Worm (Caenorhabditis elegans) whole organism, midembryonic: ENCODE measurements around the gene srx-60.

Source experiments
- T22C8.4 ChIP-seq: fragments of 200-800 bp; sonication (Bioruptor generic); IDR thresholded peaks from 2 replicates; pipeline ENCODE4 v1.3.6; 2022; ENCODE audit warnings: missing genetic modification characterization, missing compliant biosample characterization
- cog-1 ChIP-seq: sonication (generic microtip); optimal IDR thresholded peaks from 2 replicates; lab custom pipeline; 2016; ENCODE audit warnings: missing genetic modification characterization, missing compliant biosample characterization
- flt-1 ChIP-seq: fragments of 200-800 bp; sonication (Bioruptor generic); IDR thresholded peaks from 2 replicates; pipeline ENCODE4 v1.3.6; 2022; ENCODE audit warnings: missing genetic modification characterization, missing compliant biosample characterization
- klf-2 ChIP-seq: fragments of 200-800 bp; sonication (Bioruptor generic); conservative IDR thresholded peaks from 2 replicates; pipeline ENCODE4 v1.3.6; 2022; ENCODE audit warnings: missing genetic modification reagents, missing genetic modification characterization, missing compliant biosample characterization
- med-1 ChIP-seq: sonication (generic microtip); optimal IDR thresholded peaks from 2 replicates; lab custom pipeline; 2017; ENCODE audit warnings: missing genetic modification characterization, mild to moderate bottlenecking, missing compliant biosample characterization, antibody characterized with exemption, missing genetic modification reagents; ENCODE audit not compliant: insufficient read depth
- ref-1 ChIP-seq: fragments of 200-800 bp; sonication (Bioruptor generic); conservative IDR thresholded peaks from 2 replicates; pipeline ENCODE4 v1.3.6; 2022; ENCODE audit warnings: missing genetic modification reagents, missing genetic modification characterization, missing compliant biosample characterization
- tab-1 ChIP-seq: fragments of 200-800 bp; sonication (Bioruptor generic); IDR thresholded peaks from 2 replicates; pipeline ENCODE4 v1.3.6; 2022; ENCODE audit warnings: missing genetic modification characterization, missing compliant biosample characterization
- ztf-23 ChIP-seq: fragments of 200-800 bp; sonication (Bioruptor generic); IDR thresholded peaks from 2 replicates; pipeline ENCODE4 v1.3.6; 2022; ENCODE audit warnings: missing genetic modification reagents, missing genetic modification characterization, missing compliant biosample characterization
- ztf-29 ChIP-seq: fragments of 200-800 bp; sonication (Bioruptor generic); IDR thresholded peaks from 2 replicates; pipeline ENCODE4 v1.3.6; 2022; ENCODE audit warnings: missing genetic modification reagents, missing genetic modification characterization, missing compliant biosample characterization

The srx-60 gene

DNA sequence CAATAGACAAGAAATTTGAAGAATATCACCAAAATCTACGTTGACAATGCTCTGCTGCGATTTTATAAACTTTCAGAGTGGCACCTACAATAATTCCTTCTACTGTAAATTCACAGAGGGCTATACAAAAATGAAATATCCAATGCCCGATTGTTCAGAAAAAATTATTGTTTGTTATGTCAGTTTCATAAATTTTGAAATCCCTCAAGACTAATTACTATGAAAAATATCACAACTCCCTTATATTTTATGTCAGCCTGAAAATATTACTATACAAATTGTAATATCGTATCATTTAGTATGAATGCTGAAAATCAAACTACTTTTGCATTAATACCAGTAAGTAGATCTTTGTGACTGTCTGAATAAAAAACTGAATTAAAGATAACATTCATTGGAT, at the start of gene srx-60:
srx-60 (plus strand) TSS at position 301 of the 400 bp plus-strand sequence.
- TF ChIP-seq ref-1 (GFP tag; lab: Robert Waterston, UW) (no peak), flt-1 (GFP tag; lab: Robert Waterston, UW) (no peak), ztf-23 (GFP tag; lab: Robert Waterston, UW) (no peak), med-1 (GFP tag; lab: Kevin White, UChicago) (no peak), T22C8.4 (GFP tag; lab: Robert Waterston, UW) (no peak), cog-1 (no peak), klf-2 (GFP tag; lab: Robert Waterston, UW) (no peak), ztf-29 (GFP tag; lab: Robert Waterston, UW) (no peak), tab-1 (GFP tag; lab: Robert Waterston, UW) (no peak)

DNA sequence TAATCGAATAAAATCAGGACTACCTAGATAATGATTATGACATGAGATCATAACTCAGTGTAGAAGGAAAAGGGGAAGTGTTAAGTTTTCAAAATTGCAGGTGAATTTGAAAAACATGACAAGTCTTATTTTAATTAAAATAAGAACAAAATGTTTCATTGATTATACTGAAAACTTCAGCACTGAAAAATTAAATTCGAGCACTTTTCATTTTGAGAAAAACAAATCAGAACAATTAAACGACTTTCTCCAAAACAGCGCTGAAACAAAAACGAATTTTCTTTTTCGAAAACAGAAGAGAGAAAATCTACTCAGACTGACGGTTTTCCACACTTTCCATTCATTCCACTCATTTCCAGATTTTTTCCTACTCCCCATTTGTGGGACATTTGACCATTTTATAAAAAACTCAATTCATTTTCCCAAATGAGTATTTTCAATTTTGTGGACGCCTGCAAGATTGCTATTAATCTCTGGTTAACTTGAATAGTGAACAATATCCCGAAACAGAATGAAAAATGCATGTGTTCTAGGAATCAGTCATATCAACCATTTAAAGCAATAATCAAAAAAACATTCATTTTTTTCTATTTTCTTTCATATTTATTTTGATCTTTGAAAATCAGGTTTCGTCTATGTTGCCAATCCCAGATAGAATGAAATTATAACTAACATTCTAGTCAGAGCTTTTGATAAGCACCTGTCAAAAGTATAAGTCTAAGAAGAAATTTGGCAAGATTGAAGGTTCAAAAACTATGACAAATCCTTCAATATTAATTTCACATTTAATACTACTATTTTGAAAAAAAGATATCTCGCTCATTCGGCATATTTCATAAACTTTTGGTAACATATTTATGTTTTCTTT, 48.3 kb upstream of the srx-60 start, which contains the start of the genes srh-231 and srh-275:
srh-231 (minus strand) TSS at position 51 of the 868 bp plus-strand sequence.
srh-275 (plus strand) TSS at position 818 of the 868 bp plus-strand sequence.
- TF ChIP-seq med-1 (GFP tag; lab: Kevin White, UChicago): no peak
- TF ChIP-seq klf-2 (GFP tag; lab: Robert Waterston, UW): no peak
- no peak for TF ChIP-seq T22C8.4 (GFP tag; lab: Robert Waterston, UW)
- no peak for TF ChIP-seq ztf-29 (GFP tag; lab: Robert Waterston, UW)
- no peak for TF ChIP-seq ref-1 (GFP tag; lab: Robert Waterston, UW)
- no peak for TF ChIP-seq tab-1 (GFP tag; lab: Robert Waterston, UW)
- TF ChIP-seq flt-1 (GFP tag; lab: Robert Waterston, UW): no peak
- TF ChIP-seq ztf-23 (GFP tag; lab: Robert Waterston, UW): no peak
- no peak for TF ChIP-seq cog-1

DNA sequence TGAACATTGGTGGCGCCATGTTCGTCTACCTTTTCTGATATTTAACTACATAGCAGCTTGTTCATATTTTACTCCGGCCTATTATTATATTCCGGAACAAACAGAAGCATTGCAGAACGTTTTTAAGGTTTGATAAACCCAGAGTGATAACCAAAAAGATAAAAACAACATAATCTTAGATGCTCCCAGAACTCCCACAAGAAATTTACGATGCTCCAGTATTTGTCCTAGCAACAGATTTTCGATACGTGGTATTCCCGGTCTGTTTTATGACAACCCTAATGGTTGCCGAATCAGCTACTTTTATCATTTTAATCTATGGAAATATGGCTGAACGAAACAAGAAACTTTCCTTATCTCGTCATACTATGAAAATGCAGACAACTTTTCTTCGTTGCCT, 47.1 kb upstream of the srx-60 start:
- TF ChIP-seq ztf-29 (GFP tag; lab: Robert Waterston, UW) (no peak), tab-1 (GFP tag; lab: Robert Waterston, UW) (no peak), cog-1 (no peak), klf-2 (GFP tag; lab: Robert Waterston, UW) (no peak), ztf-23 (GFP tag; lab: Robert Waterston, UW) (no peak), med-1 (GFP tag; lab: Kevin White, UChicago) (no peak), ref-1 (GFP tag; lab: Robert Waterston, UW) (no peak), flt-1 (GFP tag; lab: Robert Waterston, UW) (no peak), T22C8.4 (GFP tag; lab: Robert Waterston, UW) (no peak)

DNA sequence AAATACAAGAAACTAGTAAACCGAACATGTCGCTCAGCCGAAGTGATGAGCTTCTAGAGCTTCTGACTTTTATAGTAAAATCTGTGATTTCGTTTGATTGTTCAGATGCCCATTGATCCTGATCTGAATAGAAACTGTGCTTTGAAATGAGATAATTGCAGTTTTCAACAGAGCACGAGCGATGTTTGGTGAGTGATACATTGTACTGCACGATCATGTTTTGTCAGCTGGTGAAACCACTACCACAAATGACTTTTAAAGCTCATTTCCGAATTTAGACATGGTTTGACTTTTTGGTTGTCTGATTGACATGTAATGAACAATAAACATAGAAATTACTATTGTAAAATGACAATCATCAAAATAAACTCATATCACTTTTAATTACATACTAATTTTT, 45.2 kb upstream of the srx-60 start, which contains the start of gene tag-293:
tag-293 (minus strand) TSS at position 101 of the 400 bp plus-strand sequence.
- TF ChIP-seq med-1 (GFP tag; lab: Kevin White, UChicago): no peak
- no peak for TF ChIP-seq ztf-29 (GFP tag; lab: Robert Waterston, UW)
- TF ChIP-seq ztf-23 (GFP tag; lab: Robert Waterston, UW): no peak
- TF ChIP-seq tab-1 (GFP tag; lab: Robert Waterston, UW): no peak
- TF ChIP-seq flt-1 (GFP tag; lab: Robert Waterston, UW): no peak

DNA sequence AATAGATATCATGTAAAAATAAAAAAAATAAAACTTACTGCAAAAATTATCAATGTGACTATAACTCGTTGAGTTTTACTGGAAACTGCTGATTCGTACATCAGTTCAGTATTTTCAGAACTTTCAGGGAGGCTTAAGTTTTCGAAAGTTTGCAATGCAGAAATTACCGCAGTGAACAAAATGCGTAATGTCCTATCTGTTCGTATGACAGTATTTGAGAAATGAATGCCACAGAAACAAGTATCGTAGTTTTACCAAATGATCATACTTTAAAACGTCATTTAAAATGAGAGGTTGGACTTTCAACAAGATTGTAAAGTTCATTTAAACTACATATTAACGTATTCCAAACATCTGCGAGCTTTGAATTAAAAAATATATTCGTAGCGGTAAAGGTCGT, 44.0 kb upstream of the srx-60 start, which contains the start of gene C03G6.21:
C03G6.21 (minus strand) TSS at position 101 of the 400 bp plus-strand sequence.
- TF ChIP-seq ref-1 (GFP tag; lab: Robert Waterston, UW) (no peak), med-1 (GFP tag; lab: Kevin White, UChicago) (no peak), ztf-23 (GFP tag; lab: Robert Waterston, UW) (no peak), klf-2 (GFP tag; lab: Robert Waterston, UW) (no peak), cog-1 (no peak), ztf-29 (GFP tag; lab: Robert Waterston, UW) (no peak), flt-1 (GFP tag; lab: Robert Waterston, UW) (no peak), T22C8.4 (GFP tag; lab: Robert Waterston, UW) (no peak), tab-1 (GFP tag; lab: Robert Waterston, UW) (no peak)

DNA sequence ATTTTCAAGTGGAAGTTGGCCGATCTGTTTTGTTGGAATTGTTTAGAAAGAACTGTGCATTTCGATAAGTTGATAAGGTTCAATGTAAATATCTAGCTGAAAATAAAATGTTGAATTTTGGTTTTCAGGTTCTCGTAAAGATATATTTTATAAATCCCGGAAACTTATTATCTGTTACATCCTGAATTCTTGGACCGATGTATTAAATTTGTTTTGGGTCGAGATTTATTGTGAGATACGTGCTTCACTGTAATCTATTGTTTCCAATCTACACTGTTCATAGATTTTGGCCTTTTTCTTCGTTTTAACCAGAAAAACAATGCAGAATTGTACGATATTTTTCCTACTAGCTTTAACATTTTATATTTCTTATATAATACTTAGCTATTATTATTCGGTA, 43.6 kb upstream of the srx-60 start, which contains the start of gene C03G6.6:
C03G6.6 (plus strand) TSS at position 301 of the 400 bp plus-strand sequence.
- TF ChIP-seq T22C8.4 (GFP tag; lab: Robert Waterston, UW): no peak
- no peak for TF ChIP-seq cog-1
- TF ChIP-seq ref-1 (GFP tag; lab: Robert Waterston, UW): no peak
- TF ChIP-seq med-1 (GFP tag; lab: Kevin White, UChicago): no peak

DNA sequence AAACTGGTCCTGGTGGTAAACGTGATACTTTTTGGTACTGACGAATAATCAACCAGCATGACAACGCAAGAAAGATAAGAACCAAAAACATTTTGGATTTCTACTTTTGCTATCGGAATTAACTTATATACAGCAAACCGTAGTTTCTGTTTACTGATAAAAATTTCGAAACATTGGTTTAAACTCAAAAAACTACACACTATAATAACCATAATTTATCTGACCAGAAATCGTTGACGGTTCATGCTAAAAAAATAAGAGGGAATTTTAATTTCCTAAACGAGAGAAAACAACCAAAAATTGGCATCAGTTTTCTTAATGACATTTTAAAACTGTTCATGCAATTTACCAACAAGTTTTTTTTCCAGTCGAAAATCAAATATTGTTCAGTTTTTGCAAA, 39.0 kb upstream of the srx-60 start, which contains the start of gene cyp-35A1:
cyp-35A1 (minus strand) TSS at position 101 of the 400 bp plus-strand sequence.
- TF ChIP-seq klf-2 (GFP tag; lab: Robert Waterston, UW) (no peak), ref-1 (GFP tag; lab: Robert Waterston, UW) (no peak), cog-1 (no peak), flt-1 (GFP tag; lab: Robert Waterston, UW) (no peak), ztf-23 (GFP tag; lab: Robert Waterston, UW) (no peak), T22C8.4 (GFP tag; lab: Robert Waterston, UW) (no peak), tab-1 (GFP tag; lab: Robert Waterston, UW) (no peak), med-1 (GFP tag; lab: Kevin White, UChicago) (no peak)

DNA sequence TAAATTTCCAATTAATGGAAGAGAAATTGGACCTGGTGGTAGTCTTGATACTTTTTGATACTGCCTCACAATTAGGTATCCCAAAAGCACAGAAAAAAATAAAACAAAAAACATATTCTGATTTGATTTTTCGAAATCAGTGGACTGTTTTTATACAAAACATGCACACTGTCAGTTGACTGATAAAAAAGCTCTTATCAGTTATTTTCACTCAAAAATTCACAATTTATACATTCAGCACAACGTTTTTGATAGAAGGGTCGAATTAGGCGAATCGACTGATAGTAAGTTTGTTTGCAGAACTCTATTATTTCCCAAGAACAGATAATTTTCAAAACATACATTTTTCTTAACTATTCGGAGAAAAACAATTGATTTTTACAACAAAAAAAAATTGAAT, 36.6 kb upstream of the srx-60 start, which contains the start of gene cyp-35A2:
cyp-35A2 (minus strand) TSS at position 124 of the 400 bp plus-strand sequence.
- TF ChIP-seq ref-1 (GFP tag; lab: Robert Waterston, UW): no peak
- TF ChIP-seq T22C8.4 (GFP tag; lab: Robert Waterston, UW): no peak
- TF ChIP-seq med-1 (GFP tag; lab: Kevin White, UChicago): no peak
- TF ChIP-seq ztf-29 (GFP tag; lab: Robert Waterston, UW): no peak
- no peak for TF ChIP-seq tab-1 (GFP tag; lab: Robert Waterston, UW)
- no peak for TF ChIP-seq klf-2 (GFP tag; lab: Robert Waterston, UW)
- TF ChIP-seq flt-1 (GFP tag; lab: Robert Waterston, UW): no peak
- TF ChIP-seq cog-1: no peak
- no peak for TF ChIP-seq ztf-23 (GFP tag; lab: Robert Waterston, UW)
